Worm (Caenorhabditis elegans) whole organism, early embryonic: ENCODE measurements around the gene glr-4.

Experiments
- B0310.2 ChIP-seq: sonication (generic microtip); optimal IDR thresholded peaks from 2 replicates; lab custom pipeline; 2016; ENCODE audit warnings: mild to moderate bottlenecking, missing genetic modification characterization, missing compliant biosample characterization
- F13C5.2 ChIP-seq: sonication (generic microtip); optimal IDR thresholded peaks from 2 replicates; lab custom pipeline; 2017; ENCODE audit warnings: mild to moderate bottlenecking, missing genetic modification characterization, inconsistent platforms, missing compliant biosample characterization
- aly-1 ChIP-seq: sonication (generic microtip); optimal IDR thresholded peaks from 2 replicates; lab custom pipeline; 2016; ENCODE audit warnings: missing genetic modification characterization, missing compliant biosample characterization
- ama-1 ChIP-seq: fragments of 150-350 bp; optimal IDR thresholded peaks from 2 replicates; lab custom pipeline; 2014
- ceh-13 ChIP-seq: fragments of 200-800 bp; sonication (Bioruptor generic); optimal IDR thresholded peaks from 2 replicates; lab custom pipeline; 2018; ENCODE audit warnings: mild to moderate bottlenecking, missing genetic modification characterization, missing compliant biosample characterization
- ceh-36 ChIP-seq: sonication (generic microtip); optimal IDR thresholded peaks from 2 replicates; lab custom pipeline; 2016; ENCODE audit warnings: missing genetic modification characterization, inconsistent platforms, missing compliant biosample characterization
- ets-7 ChIP-seq: sonication (generic microtip); optimal IDR thresholded peaks from 2 replicates; lab custom pipeline; 2016; ENCODE audit warnings: missing genotype, missing genetic modification characterization, missing compliant biosample characterization
- flt-1 ChIP-seq: fragments of 200-800 bp; sonication (Bioruptor generic); IDR thresholded peaks from 2 replicates; pipeline ENCODE4 v1.3.6; 2022; ENCODE audit warnings: missing genetic modification characterization, missing compliant biosample characterization
- hmbx-1 ChIP-seq: sonication (generic microtip); optimal IDR thresholded peaks from 2 replicates; lab custom pipeline; 2016; ENCODE audit warnings: mild to moderate bottlenecking, missing genetic modification characterization, missing compliant biosample characterization
- hmg-4 ChIP-seq: fragments of 200-800 bp; sonication (Bioruptor generic); optimal IDR thresholded peaks from 2 replicates; lab custom pipeline; 2018; ENCODE audit warnings: mild to moderate bottlenecking, missing genetic modification characterization, missing compliant biosample characterization
- hnd-1 ChIP-seq: sonication (generic microtip); optimal IDR thresholded peaks from 2 replicates; lab custom pipeline; 2016; ENCODE audit warnings: missing genetic modification characterization, missing compliant biosample characterization
- pes-1 ChIP-seq: fragments of 200-800 bp; sonication (Bioruptor generic); IDR thresholded peaks from 2 replicates; pipeline ENCODE4 v1.3.6; 2022; ENCODE audit warnings: missing genetic modification reagents, missing genetic modification characterization, missing compliant biosample characterization
- scrt-1 ChIP-seq: fragments of 200-800 bp; sonication (Bioruptor generic); IDR thresholded peaks from 2 replicates; pipeline ENCODE4 v1.3.6; 2022; ENCODE audit warnings: missing genetic modification characterization, missing compliant biosample characterization
- sea-1 ChIP-seq: fragments of 200-800 bp; sonication (Bioruptor generic); conservative IDR thresholded peaks from 2 replicates; pipeline ENCODE4 v1.3.6; 2022; ENCODE audit warnings: missing genetic modification characterization, missing compliant biosample characterization
- tbx-11 ChIP-seq: fragments of 200-800 bp; sonication (Bioruptor generic); IDR thresholded peaks from 2 replicates; pipeline ENCODE4 v1.3.6; 2022; ENCODE audit warnings: missing genetic modification characterization, missing compliant biosample characterization
- tbx-37 ChIP-seq: fragments of 200-800 bp; sonication (Bioruptor generic); conservative IDR thresholded peaks from 2 replicates; pipeline ENCODE4 v1.3.6; 2022; ENCODE audit warnings: missing genetic modification reagents, missing genetic modification characterization, missing compliant biosample characterization
- tra-4 ChIP-seq: sonication (generic microtip); optimal IDR thresholded peaks from 2 replicates; lab custom pipeline; 2017; ENCODE audit warnings: missing genetic modification characterization, missing compliant biosample characterization

The glr-4 gene

DNA sequence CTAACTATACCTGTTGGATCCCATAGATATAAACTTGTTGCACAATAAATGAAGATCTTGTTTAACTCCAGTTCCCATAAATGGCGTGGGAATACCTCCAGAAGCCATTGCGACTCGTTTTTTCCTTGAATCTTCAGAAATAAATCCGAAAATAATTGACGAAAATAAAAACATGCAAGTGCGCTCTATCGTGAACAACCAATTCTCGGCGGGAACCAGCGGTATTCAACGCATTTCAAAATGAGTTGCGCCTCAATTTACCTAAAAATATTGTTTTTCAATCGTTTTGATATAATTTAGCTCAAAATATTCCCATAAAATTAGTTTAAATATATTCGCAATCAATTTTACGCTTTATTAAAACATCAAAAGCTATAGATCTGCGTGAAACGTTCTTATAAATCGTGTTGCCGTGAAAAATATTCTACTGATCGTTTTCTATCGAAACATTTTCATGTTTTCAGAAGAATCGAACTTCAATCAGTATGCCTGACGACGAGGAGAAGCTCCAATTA, 13.0 kb downstream of the glr-4 start, which contains the start of the genes snpc-1.1 and spdl-1:
Gene snpc-1.1 (minus strand): TSS at position 200 of the 515 bp plus-strand sequence.
Gene spdl-1 (plus strand): TSS at position 465 of the 515 bp plus-strand sequence.
- no peak for TF ChIP-seq F13C5.2 (tag; lab: Kevin White, UChicago)
- TF ChIP-seq aly-1 = no peak
- TF ChIP-seq pes-1 = no peak
- no peak for TF ChIP-seq ceh-36 (tag; lab: Kevin White, UChicago)
- TF ChIP-seq hnd-1 = no peak
- TF ChIP-seq B0310.2 (tag; lab: Kevin White, UChicago) = no peak
- no peak for TF ChIP-seq tra-4 (tag; lab: Kevin White, UChicago)
- no peak for TF ChIP-seq ceh-13 (GFP tag; lab: Kevin White, UChicago)
- TF ChIP-seq hmbx-1 (tag; lab: Kevin White, UChicago) = no peak
- no peak for TF ChIP-seq flt-1

DNA sequence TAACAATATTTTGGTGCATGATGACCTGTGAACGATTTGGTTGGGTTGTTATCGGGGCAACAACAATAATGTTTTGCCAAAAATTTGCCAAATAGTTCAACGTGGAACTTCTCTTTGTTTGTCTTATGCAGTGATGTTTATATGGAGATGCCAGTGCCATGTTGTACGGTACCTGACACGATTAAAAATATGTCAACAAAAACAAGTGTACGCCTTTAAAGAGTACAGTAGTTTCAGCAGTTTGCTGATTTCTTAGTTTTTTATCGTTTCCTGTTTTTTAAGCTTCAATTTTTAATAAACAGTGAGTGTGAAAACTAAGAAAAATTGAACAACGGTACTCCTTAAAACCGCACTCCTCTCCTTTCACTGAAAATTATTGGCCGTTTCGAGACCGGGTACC, 15.8 kb downstream of the glr-4 start:
- no peak for TF ChIP-seq tbx-37
- TF ChIP-seq ama-1 (lab: Kevin White, UChicago) = no peak
- no peak for TF ChIP-seq hmbx-1 (tag; lab: Kevin White, UChicago)
- TF ChIP-seq pes-1 = no peak
- no peak for TF ChIP-seq tra-4 (tag; lab: Kevin White, UChicago)
- no peak for TF ChIP-seq aly-1
- TF ChIP-seq sea-1 (GFP tag; lab: Robert Waterston, UW) = no peak
- TF ChIP-seq scrt-1 (GFP tag; lab: Robert Waterston, UW) = no peak
- no peak for TF ChIP-seq flt-1
- no peak for TF ChIP-seq hnd-1
- TF ChIP-seq ceh-13 (GFP tag; lab: Kevin White, UChicago) = no peak

DNA sequence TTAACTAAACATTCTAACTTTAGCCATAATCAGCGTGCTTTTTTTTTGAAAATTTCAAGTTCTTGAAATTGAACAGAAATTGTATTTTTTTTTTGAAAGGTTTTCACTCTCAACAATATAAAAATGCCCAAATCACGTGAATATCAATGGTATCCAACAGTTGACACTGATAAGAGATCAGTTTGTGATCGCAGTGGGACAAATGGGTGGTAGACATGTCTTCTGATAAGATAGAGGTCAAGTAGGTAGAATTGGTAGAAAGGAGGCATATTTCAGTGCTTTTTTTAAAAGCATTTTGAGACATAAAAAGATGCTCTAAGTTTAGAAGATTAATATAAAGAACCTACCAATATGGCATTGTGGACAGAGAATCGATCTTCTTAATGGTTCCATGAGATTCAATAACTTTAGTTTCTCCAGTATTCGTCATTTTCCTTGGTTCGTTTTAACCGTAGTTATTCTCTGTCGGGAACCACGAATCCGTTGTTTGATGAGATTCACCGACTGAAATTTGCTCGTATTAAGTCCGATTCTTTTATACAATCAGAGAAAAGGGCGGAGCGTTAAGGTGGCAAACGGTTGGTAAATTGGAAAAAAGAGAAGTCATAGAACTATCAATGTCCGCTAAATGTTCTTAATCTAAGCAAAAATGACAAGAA, 16.7 kb downstream of the glr-4 start, which contains the start of gene mthf-1:
Gene mthf-1 (minus strand): TSS at position 504 of the 659 bp plus-strand sequence.
- TF ChIP-seq pes-1 (no peak), tra-4 (tag; lab: Kevin White, UChicago) (no peak), ets-7 (no peak), sea-1 (GFP tag; lab: Robert Waterston, UW) (no peak), B0310.2 (tag; lab: Kevin White, UChicago) (no peak), F13C5.2 (tag; lab: Kevin White, UChicago) (no peak), hmg-4 (GFP tag; lab: Kevin White, UChicago) (no peak), hmbx-1 (tag; lab: Kevin White, UChicago) (no peak), tbx-11 (no peak), scrt-1 (GFP tag; lab: Robert Waterston, UW) (no peak), ceh-13 (GFP tag; lab: Kevin White, UChicago) (no peak), ceh-36 (tag; lab: Kevin White, UChicago) (no peak), hnd-1 (no peak), aly-1 (no peak)

DNA sequence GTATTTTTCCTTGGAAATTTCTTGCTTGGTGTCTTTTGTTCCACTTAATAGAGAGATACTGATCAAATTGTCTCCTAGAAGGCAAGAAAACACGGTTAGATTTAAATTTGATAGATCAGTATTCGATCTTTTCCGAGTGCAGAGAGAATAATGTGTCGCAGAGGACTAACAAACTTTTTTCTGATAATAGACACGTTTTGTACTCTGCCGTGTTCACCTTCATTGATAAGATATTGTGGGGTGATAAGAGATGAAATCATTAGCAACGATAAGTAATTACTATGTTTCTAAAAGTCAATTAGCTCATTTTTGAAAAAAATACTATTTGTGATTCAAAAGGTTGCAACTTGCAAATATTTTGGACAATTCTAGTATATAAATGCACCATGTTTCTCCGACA, 17.4 kb downstream of the glr-4 start:
- TF ChIP-seq scrt-1 (GFP tag; lab: Robert Waterston, UW) = no peak
- TF ChIP-seq F13C5.2 (tag; lab: Kevin White, UChicago) = no peak
- no peak for TF ChIP-seq sea-1 (GFP tag; lab: Robert Waterston, UW)
- TF ChIP-seq pes-1 = no peak
- no peak for TF ChIP-seq ceh-36 (tag; lab: Kevin White, UChicago)
- TF ChIP-seq tbx-11 = no peak
- no peak for TF ChIP-seq hnd-1
- TF ChIP-seq ama-1 (lab: Kevin White, UChicago) = no peak
- no peak for TF ChIP-seq flt-1
- TF ChIP-seq B0310.2 (tag; lab: Kevin White, UChicago) = no peak
- no peak for TF ChIP-seq tra-4 (tag; lab: Kevin White, UChicago)
- TF ChIP-seq ets-7 = no peak
- no peak for TF ChIP-seq aly-1

DNA sequence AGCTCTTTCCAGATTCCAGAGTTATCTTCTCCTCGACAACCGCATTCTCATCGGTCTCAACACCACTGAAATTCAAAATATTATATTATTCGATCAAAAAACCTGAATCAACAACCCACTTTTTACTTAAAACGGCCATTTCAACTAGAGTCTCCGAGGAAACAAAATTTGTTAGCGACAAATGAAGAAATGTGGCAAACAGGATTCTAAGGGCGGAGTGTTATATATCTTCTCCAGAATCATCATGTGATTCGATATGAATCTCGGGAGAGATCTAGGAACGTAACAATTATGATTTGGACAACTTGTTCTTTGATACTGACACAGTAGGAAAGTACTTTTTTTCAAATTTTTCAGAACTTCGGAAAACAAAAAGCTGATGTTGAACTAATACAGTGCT, 17.9 kb downstream of the glr-4 start:
- TF ChIP-seq hmbx-1 (tag; lab: Kevin White, UChicago) (no peak), hmg-4 (GFP tag; lab: Kevin White, UChicago) (no peak), sea-1 (GFP tag; lab: Robert Waterston, UW) (no peak), ets-7 (no peak), tra-4 (tag; lab: Kevin White, UChicago) (no peak), B0310.2 (tag; lab: Kevin White, UChicago) (no peak), tbx-11 (no peak), scrt-1 (GFP tag; lab: Robert Waterston, UW) (no peak), hnd-1 (no peak), tbx-37 (no peak), ceh-36 (tag; lab: Kevin White, UChicago) (no peak), flt-1 (no peak), ama-1 (lab: Kevin White, UChicago) (no peak), aly-1 (no peak)

DNA sequence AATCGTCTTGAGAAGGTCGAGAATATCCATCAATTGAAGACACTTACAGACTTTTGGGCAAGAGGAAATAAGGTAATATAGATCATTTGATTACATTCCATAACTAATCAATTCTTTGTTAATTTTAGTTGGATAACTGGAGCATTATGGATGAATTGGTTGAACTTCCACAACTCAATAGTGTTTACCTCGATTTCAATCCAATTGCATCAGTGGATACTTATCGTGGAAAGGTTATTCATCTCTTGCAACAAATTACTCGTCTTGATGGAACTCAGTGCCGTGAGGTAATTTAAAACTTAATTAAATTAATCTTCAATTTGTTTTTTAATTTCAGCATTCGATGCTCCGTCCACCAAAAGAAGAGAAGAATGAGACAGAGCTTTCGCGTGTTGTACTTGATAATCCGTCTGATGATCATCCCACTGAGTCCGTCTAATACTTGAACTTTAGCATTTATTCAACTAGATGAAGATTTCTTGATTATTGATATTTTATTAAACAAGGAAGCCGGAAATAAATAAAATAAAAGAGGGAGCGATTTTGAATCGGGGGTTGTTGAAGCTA, 20.6 kb downstream of the glr-4 start:
- TF ChIP-seq tbx-37 = no peak
- TF ChIP-seq pes-1 = no peak
- no peak for TF ChIP-seq ets-7
- TF ChIP-seq ama-1 (lab: Kevin White, UChicago) = no peak
- TF ChIP-seq F13C5.2 (tag; lab: Kevin White, UChicago) = no peak

DNA sequence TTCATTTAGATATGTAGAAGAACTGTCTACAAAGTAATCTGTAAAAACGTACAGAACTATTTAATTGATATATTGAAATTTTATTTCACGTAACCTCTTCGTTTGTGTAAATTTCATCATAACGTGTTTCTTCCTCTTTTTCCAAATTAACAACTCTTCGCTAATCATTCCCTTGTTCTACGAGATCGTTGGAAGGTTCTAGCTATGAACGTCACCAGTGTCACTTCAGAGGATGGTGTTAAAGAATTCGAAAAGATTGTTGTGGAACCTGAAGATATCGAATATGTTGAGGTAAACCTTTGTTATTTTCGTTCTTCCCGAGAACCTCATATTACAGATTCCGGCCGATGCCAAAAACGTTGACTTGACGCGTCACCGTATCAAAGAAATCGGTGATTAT, 21.7 kb downstream of the glr-4 start, which contains the start of gene C06A8.6:
Gene C06A8.6 (plus strand): TSS at position 89 of the 400 bp plus-strand sequence.
- no peak for TF ChIP-seq ets-7
- TF ChIP-seq flt-1 = no peak
- no peak for TF ChIP-seq ceh-13 (GFP tag; lab: Kevin White, UChicago)
- TF ChIP-seq sea-1 (GFP tag; lab: Robert Waterston, UW) = no peak
- TF ChIP-seq tbx-37 = no peak
- no peak for TF ChIP-seq B0310.2 (tag; lab: Kevin White, UChicago)
- no peak for TF ChIP-seq scrt-1 (GFP tag; lab: Robert Waterston, UW)
- TF ChIP-seq ceh-36 (tag; lab: Kevin White, UChicago) = no peak
